Fruit fly (Drosophila melanogaster): ENCODE data around the gene CG10175.

The CG10175 gene

DNA sequence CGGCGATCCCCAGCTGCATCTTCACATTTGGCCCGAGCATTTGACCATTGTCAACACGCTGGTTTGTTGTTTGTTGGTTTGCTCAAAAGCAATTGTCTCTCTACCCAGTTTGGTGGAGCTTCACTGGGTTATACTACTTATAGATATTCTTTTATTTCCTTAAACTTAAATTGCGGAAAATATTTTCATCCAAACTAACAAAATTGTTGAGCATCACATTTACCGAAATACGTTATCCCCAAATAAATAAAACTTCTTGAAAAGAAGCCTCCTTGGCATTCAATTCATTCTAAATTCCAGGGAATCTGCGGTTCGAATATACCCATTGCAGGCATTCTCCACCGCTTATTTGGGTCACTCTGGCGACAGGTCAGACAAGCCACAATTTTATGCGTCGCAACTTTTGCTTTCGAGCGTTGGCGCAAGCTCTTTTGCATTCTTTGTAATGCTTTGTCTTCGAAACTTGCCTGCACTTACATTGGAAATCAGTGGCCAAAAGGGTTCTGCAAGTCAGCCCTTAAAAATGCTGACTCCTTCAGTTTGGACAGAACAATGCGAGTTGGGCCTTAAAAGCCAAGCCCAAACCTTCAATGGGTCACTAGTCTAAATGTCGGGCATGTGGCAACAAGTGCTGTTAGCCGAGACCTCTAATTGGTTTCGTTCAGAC lies 49.4 kb downstream of the CG10175 start, which contains the start of gene Ir94f:
Gene Ir94f, plus strand, starts transcription at position 617 of the 667 bp plus-strand sequence.
- TF ChIP-seq CG1621 (tag; optimal IDR thresholded peaks at IDR 0.05) (no peak), CG3919 (GFP tag; optimal IDR thresholded peaks at IDR 0.05) (no peak), Eip75B (GFP tag; optimal IDR thresholded peaks at IDR 0.05) (peak; percentile 25), Hr38 (GFP tag; optimal IDR thresholded peaks at IDR 0.05) (no peak), Hr39 (GFP tag; optimal IDR thresholded peaks at IDR 0.05) (no peak), CG6854 (GFP tag; optimal IDR thresholded peaks at IDR 0.05) (no peak), CG6792 (GFP tag; optimal IDR thresholded peaks at IDR 0.05) (peak; percentile 14), Eip78C (GFP tag) (peak; percentile 77), CG32006 (GFP tag; optimal IDR thresholded peaks at IDR 0.05) (no peak), Sox15 (GFP tag; optimal IDR thresholded peaks at IDR 0.05) (no peak), topi (GFP tag; optimal IDR thresholded peaks at IDR 0.05) (peak; percentile 32), CG34406 (GFP tag; optimal IDR thresholded peaks at IDR 0.05) (peak; percentile 21), Blimp-1 (GFP tag; optimal IDR thresholded peaks at IDR 0.05) (peak; percentile 24), Gug (GFP tag; IDR thresholded peaks at IDR 0.05) (no peak), CG4318 (GFP tag; optimal IDR thresholded peaks at IDR 0.05) (no peak), cyc (GFP tag; optimal IDR thresholded peaks at IDR 0.05) (no peak), CG6276 (GFP tag; optimal IDR thresholded peaks at IDR 0.05) (no peak), svp (GFP tag) (peak; percentile 68), esn (GFP tag; optimal IDR thresholded peaks at IDR 0.05) (peak; percentile 45)

DNA sequence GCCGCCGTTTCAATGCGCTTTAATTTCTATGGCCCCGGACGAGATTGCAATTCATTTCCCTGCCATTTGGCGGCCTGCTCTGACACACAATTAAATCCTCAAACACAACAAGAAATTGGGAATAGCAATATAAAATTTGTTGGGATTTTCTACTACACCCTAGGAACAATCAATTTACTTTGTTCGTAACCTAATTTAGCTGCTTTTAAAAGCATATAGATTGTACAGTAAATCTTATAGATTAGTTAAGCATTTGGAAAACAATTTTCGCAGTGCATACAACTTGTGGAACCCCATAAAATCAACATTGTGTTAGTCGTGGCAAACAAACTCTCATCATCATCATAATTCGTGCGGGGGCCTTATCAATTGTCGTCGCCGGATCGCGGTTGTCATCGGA lies 54.7 kb downstream of the CG10175 start:
- TF ChIP-seq CG6276 (GFP tag; optimal IDR thresholded peaks at IDR 0.05) (peak; percentile 6), eg (GFP tag; IDR thresholded peaks at IDR 0.05) (0 out of 3 replicates have a peak, but pooled peaks have one; percentile 17), CG8119 (GFP tag; IDR thresholded peaks at IDR 0.05) (0 out of 3 replicates have a peak, but pooled peaks have one; percentile 23), CG4318 (GFP tag; optimal IDR thresholded peaks at IDR 0.05) (peak; percentile 26), Eip78C (GFP tag) (no peak), Hr4 (GFP tag; optimal IDR thresholded peaks at IDR 0.05) (peak; percentile 65), svp (GFP tag) (no peak), Eip75B (GFP tag; optimal IDR thresholded peaks at IDR 0.05) (no peak), salr (GFP tag; optimal IDR thresholded peaks at IDR 0.05) (peak in 1 of 2 experiments; percentile 8), CG15336 (GFP tag; IDR thresholded peaks at IDR 0.05) (peak; percentile 47), CG32006 (GFP tag; optimal IDR thresholded peaks at IDR 0.05) (peak; percentile 63), Sox14 (GFP tag; optimal IDR thresholded peaks at IDR 0.05) (no peak), Ets96B (tag; optimal IDR thresholded peaks at IDR 0.05) (no peak)

Measured in whole organism, prepupa.